Worm (Caenorhabditis elegans): ENCODE data around the gene ZK1320.11.

ZK1320.11 gene

ce11 chrII:9716417-9717039, 49.1 kb downstream of the ZK1320.11 start, which contains the start of gene wee-1.3:
TSS of gene wee-1.3 (minus strand) at chrII:9716467.
- no peak for TF ChIP-seq pha-4 (tag; optimal IDR thresholded peaks at IDR 0.05)
- peak; percentile 48 for TF ChIP-seq ceh-27 (GFP tag; optimal IDR thresholded peaks at IDR 0.05)
- TF ChIP-seq lsl-1 (GFP tag; optimal IDR thresholded peaks at IDR 0.05), result peak; percentile 50
- TF ChIP-seq F23B12.7 (tag; optimal IDR thresholded peaks at IDR 0.05; ENCODE audit: insufficient read depth), result peak; percentile 26
- TF ChIP-seq ztf-3 (GFP tag; optimal IDR thresholded peaks at IDR 0.05), result no peak
- peak; percentile 76 for TF ChIP-seq mcd-1 (GFP tag; IDR thresholded peaks at IDR 0.05)
- no peak for TF ChIP-seq Y79H2A.3 (GFP tag; conservative IDR thresholded peaks at IDR 0.05)
- TF ChIP-seq gei-17 (GFP tag; optimal IDR thresholded peaks at IDR 0.05), result no peak
- TF ChIP-seq ztf-6 (GFP tag; IDR thresholded peaks at IDR 0.05), result no peak
- no peak for TF ChIP-seq lag-1 (GFP tag; IDR thresholded peaks at IDR 0.05)
- no peak for TF ChIP-seq repo-1 (tag; optimal IDR thresholded peaks at IDR 0.05)
- TF ChIP-seq hmg-20 (GFP tag; IDR thresholded peaks at IDR 0.05), result no peak
- TF ChIP-seq dpl-1 (GFP tag; optimal IDR thresholded peaks at IDR 0.05), result peak; percentile 93
- TF ChIP-seq Y95B8A.8 (GFP tag; IDR thresholded peaks at IDR 0.05), result no peak
- no peak for TF ChIP-seq lin-26 (GFP tag; IDR thresholded peaks at IDR 0.05)
- no peak for TF ChIP-seq ceh-58 (GFP tag; IDR thresholded peaks at IDR 0.05)
- no peak for TF ChIP-seq B0019.2 (GFP tag; conservative IDR thresholded peaks at IDR 0.05)
- TF ChIP-seq ztf-28 (GFP tag; IDR thresholded peaks at IDR 0.05), result no peak
- no peak for TF ChIP-seq K11D2.4 (GFP tag; IDR thresholded peaks at IDR 0.05)
- no peak for TF ChIP-seq let-526 (GFP tag; IDR thresholded peaks at IDR 0.05)
- no peak for TF ChIP-seq nhr-120 (GFP tag; IDR thresholded peaks at IDR 0.05)
- peak; percentile 44; the same call in 1 of the 2 replicates for TF ChIP-seq nfyb-1 (GFP tag; IDR thresholded peaks at IDR 0.05)
- TF ChIP-seq mel-28 (tag; optimal IDR thresholded peaks at IDR 0.05; ENCODE audit: borderline replicate concordance), result no peak
- no peak for TF ChIP-seq unc-62 (GFP tag; optimal IDR thresholded peaks at IDR 0.05)
- no peak for TF ChIP-seq snpc-1.3 (tag; optimal IDR thresholded peaks at IDR 0.05; ENCODE audit: insufficient read depth)
- no peak for TF ChIP-seq ztf-25 (GFP tag; IDR thresholded peaks at IDR 0.05)
- TF ChIP-seq F39B2.1 (GFP tag; IDR thresholded peaks at IDR 0.05), result no peak
- TF ChIP-seq T26A5.8 (tag; optimal IDR thresholded peaks at IDR 0.05), result no peak
- TF ChIP-seq hrde-1 (tag; optimal IDR thresholded peaks at IDR 0.05; ENCODE audit: borderline replicate concordance), result no peak
- TF ChIP-seq akir-1 (GFP tag; optimal IDR thresholded peaks at IDR 0.05), result no peak
- no peak for TF ChIP-seq sptf-2 (GFP tag; optimal IDR thresholded peaks at IDR 0.05)
- no peak for TF ChIP-seq T07F8.4 (tag; optimal IDR thresholded peaks at IDR 0.05)
- no peak for TF ChIP-seq rpc-1 (optimal IDR thresholded peaks at IDR 0.05)
- TF ChIP-seq rpc-1 (tag; optimal IDR thresholded peaks at IDR 0.05), result no peak
- no peak for TF ChIP-seq B0035.1 (tag; optimal IDR thresholded peaks at IDR 0.05)
- TF ChIP-seq D2030.7 (GFP tag; IDR thresholded peaks at IDR 0.05), result 0 out of 2 replicates have a peak, but pooled peaks have one; percentile 33
- no peak for TF ChIP-seq madf-3 (GFP tag; IDR thresholded peaks at IDR 0.05)
- peak in 1 of 2 experiments; percentile 18 for TF ChIP-seq let-607 (tag; optimal IDR thresholded peaks at IDR 0.05)
- no peak for TF ChIP-seq chd-7 (tag; optimal IDR thresholded peaks at IDR 0.05)
- no peak for TF ChIP-seq F55B11.4 (tag; optimal IDR thresholded peaks at IDR 0.05; ENCODE audit: borderline replicate concordance, insufficient read depth)
- no peak for TF ChIP-seq die-1 (tag; optimal IDR thresholded peaks at IDR 0.05)
- peak; percentile 65 for TF ChIP-seq hmg-1.2 (GFP tag; IDR thresholded peaks at IDR 0.05)
- TF ChIP-seq egl-18 (GFP tag; IDR thresholded peaks at IDR 0.05), result no peak
- no peak for TF ChIP-seq ets-4 (GFP tag; optimal IDR thresholded peaks at IDR 0.05)
- TF ChIP-seq ztf-18 (tag; optimal IDR thresholded peaks at IDR 0.05), result no peak
- no peak for TF ChIP-seq F52B5.7 (tag; optimal IDR thresholded peaks at IDR 0.05)
- peak; percentile 9 for TF ChIP-seq nhr-80 (tag; optimal IDR thresholded peaks at IDR 0.05)
- no peak for TF ChIP-seq egl-44 (GFP tag; IDR thresholded peaks at IDR 0.05)
